Fruit fly (Drosophila melanogaster) whole organism, wandering third instar larva: Measurements from ENCODE around the gene Ag5r2.

Source experiments
- Abd-B ChIP-seq: fragments of >200 bp; optimal IDR thresholded peaks from 2 replicates; lab custom pipeline; 2017; ENCODE audit warnings: missing biosample characterization, missing genetic modification characterization
- CG32264 ChIP-seq: fragments of 200-800 bp; sonication (Bioruptor generic); optimal IDR thresholded peaks from 2 replicates; lab custom pipeline; 2016; ENCODE audit warnings: missing biosample characterization, missing genetic modification characterization
- CG9705 ChIP-seq: fragments of 200-800 bp; sonication (Bioruptor generic); optimal IDR thresholded peaks from 2 replicates; lab custom pipeline; 2018; ENCODE audit warnings: missing biosample characterization, mild to moderate bottlenecking, missing genetic modification characterization
- CrebA ChIP-seq: fragments of 200-800 bp; sonication (Bioruptor generic); optimal IDR thresholded peaks from 2 replicates; lab custom pipeline; 2016; ENCODE audit warnings: missing biosample characterization, mild to moderate bottlenecking, missing genetic modification characterization, borderline replicate concordance
- Dfd ChIP-seq: fragments of >200 bp; optimal IDR thresholded peaks from 2 replicates; lab custom pipeline; 2017; ENCODE audit warnings: missing biosample characterization, missing genetic modification characterization
- Dif ChIP-seq: fragments of 200-275, 200-300 bp; sonication (Bioruptor generic); optimal IDR thresholded peaks from 2 replicates; lab custom pipeline; 2018; ENCODE audit warnings: missing biosample characterization, missing genetic modification characterization; ENCODE audit not compliant: partially characterized antibody
- GATAd ChIP-seq: sonication (Bioruptor generic); optimal IDR thresholded peaks from 2 replicates; lab custom pipeline; 2016; ENCODE audit warnings: missing biosample characterization, missing genetic modification characterization
- HLH106 ChIP-seq: fragments of 200-800 bp; optimal IDR thresholded peaks from 3 replicates; lab custom pipeline; 2019; ENCODE audit warnings: missing biosample characterization, mild to moderate bottlenecking, missing genetic modification characterization, moderate library complexity
- Hnf4 ChIP-seq: fragments of 200-800 bp; sonication (Bioruptor generic); optimal IDR thresholded peaks from 2 replicates; lab custom pipeline; 2016; ENCODE audit warnings: missing biosample characterization, mild to moderate bottlenecking, missing genetic modification characterization
- Hr78 ChIP-seq: fragments of >200 bp; optimal IDR thresholded peaks from 2 replicates; lab custom pipeline; 2017; ENCODE audit warnings: missing biosample characterization, missing genetic modification characterization
- Hr83 ChIP-seq: fragments of 200-300 bp; sonication (Bioruptor generic); optimal IDR thresholded peaks from 2 replicates; lab custom pipeline; 2016; ENCODE audit warnings: missing biosample characterization, mild to moderate bottlenecking, missing genetic modification characterization, moderate library complexity; ENCODE audit not compliant: poor library complexity, severe bottlenecking
- Jra ChIP-seq: sonication (Bioruptor generic); optimal IDR thresholded peaks from 2 replicates; lab custom pipeline; 2016; ENCODE audit warnings: missing biosample characterization, missing genetic modification characterization
- Mio ChIP-seq: sonication (Bioruptor generic); optimal IDR thresholded peaks from 2 replicates; lab custom pipeline; 2016; ENCODE audit warnings: missing biosample characterization, missing genetic modification characterization
- Myc ChIP-seq: fragments of >200 bp; optimal IDR thresholded peaks from 2 replicates; lab custom pipeline; 2017
- N ChIP-seq: fragments of >200 bp; optimal IDR thresholded peaks from 2 replicates; lab custom pipeline; 2018; ENCODE audit warnings: missing biosample characterization, missing external identifiers, missing genetic modification characterization
- OdsH ChIP-seq: fragments of 200-800 bp; sonication (Bioruptor generic); optimal IDR thresholded peaks from 2 replicates; lab custom pipeline; 2016; ENCODE audit warnings: missing biosample characterization, mild to moderate bottlenecking, missing genetic modification characterization
- Rel ChIP-seq, 2 experiments: fragments of 200-800 bp; sonication (Bioruptor generic) in 1 of 2; optimal IDR thresholded peaks; 2 replicates in 1 of 2; 3 replicates in 1 of 2; lab custom pipeline; 2016 to 2019; ENCODE audit warnings: mild to moderate bottlenecking in 2 of 2, missing biosample characterization in 2 of 2, missing genetic modification characterization in 2 of 2, moderate library complexity in 1 of 2
- Sp1 ChIP-seq: fragments of 200-800 bp; sonication (Bioruptor generic); optimal IDR thresholded peaks from 3 replicates; lab custom pipeline; 2019; ENCODE audit warnings: missing biosample characterization, mild to moderate bottlenecking, missing genetic modification characterization, moderate library complexity
- Vsx2 ChIP-seq: fragments of 200-300, 225-300 bp; sonication (Bioruptor generic); optimal IDR thresholded peaks from 2 replicates; lab custom pipeline; 2018; ENCODE audit warnings: missing biosample characterization, missing genetic modification characterization; ENCODE audit not compliant: partially characterized antibody
- br ChIP-seq: fragments of 200-800 bp; sonication (Bioruptor generic); optimal IDR thresholded peaks from 2 replicates; lab custom pipeline; 2016; ENCODE audit warnings: missing biosample characterization, missing genetic modification characterization
- brk ChIP-seq: fragments of 200-800 bp; sonication (Bioruptor generic); optimal IDR thresholded peaks from 2 replicates; lab custom pipeline; 2016; ENCODE audit warnings: missing biosample characterization, mild to moderate bottlenecking, missing genetic modification characterization
- dl ChIP-seq, 2 experiments: fragments of 175-275, 200-275 bp in 1 of 2; fragments of 200-275 bp in 1 of 2; sonication (Bioruptor generic); optimal IDR thresholded peaks; lab custom pipeline; 2018; ENCODE audit warnings: mild to moderate bottlenecking in 2 of 2, missing biosample characterization in 2 of 2, missing genetic modification characterization in 2 of 2, moderate library complexity in 2 of 2; ENCODE audit not compliant: partially characterized antibody in 2 of 2, insufficient read depth in 1 of 2
- dmrt93B ChIP-seq: fragments of 200-800 bp; sonication (Bioruptor generic); optimal IDR thresholded peaks from 2 replicates; lab custom pipeline; 2018; ENCODE audit warnings: missing biosample characterization, mild to moderate bottlenecking, missing genetic modification characterization
- dsf ChIP-seq: sonication (Bioruptor generic); optimal IDR thresholded peaks from 2 replicates; lab custom pipeline; 2016; ENCODE audit warnings: missing biosample characterization, missing genetic modification characterization, borderline replicate concordance
- ey ChIP-seq: fragments of 200-800 bp; sonication (Bioruptor generic); optimal IDR thresholded peaks from 2 replicates; lab custom pipeline; 2016; ENCODE audit warnings: missing biosample characterization, missing genetic modification characterization
- foxo ChIP-seq, 2 experiments: fragments of 200-800 bp; sonication (Bioruptor generic); optimal IDR thresholded peaks; 2 replicates in 1 of 2; 3 replicates in 1 of 2; lab custom pipeline; 2016 to 2017; ENCODE audit warnings: missing biosample characterization in 2 of 2, missing genetic modification characterization in 2 of 2
- fru ChIP-seq: fragments of 200-800 bp; sonication (Bioruptor generic); optimal IDR thresholded peaks from 3 replicates; lab custom pipeline; 2016; ENCODE audit warnings: missing biosample characterization, mild to moderate bottlenecking, missing genetic modification characterization
- h ChIP-seq: fragments of 200-800 bp; sonication (Bioruptor generic); optimal IDR thresholded peaks from 3 replicates; lab custom pipeline; 2016; ENCODE audit warnings: missing biosample characterization, mild to moderate bottlenecking, missing genetic modification characterization
- jim ChIP-seq: fragments of 175-275, 200-325 bp; sonication (Bioruptor generic); optimal IDR thresholded peaks from 2 replicates; lab custom pipeline; 2016; ENCODE audit warnings: missing biosample characterization, mild to moderate bottlenecking, missing genetic modification characterization
- lola ChIP-seq: fragments of >200 bp; optimal IDR thresholded peaks from 2 replicates; lab custom pipeline; 2017; ENCODE audit warnings: missing biosample characterization, missing genetic modification characterization
- pan ChIP-seq: fragments of >200 bp; optimal IDR thresholded peaks from 2 replicates; lab custom pipeline; 2017
- psq ChIP-seq: fragments of 200-800 bp; sonication (Bioruptor generic); optimal IDR thresholded peaks from 3 replicates; lab custom pipeline; 2017; ENCODE audit warnings: missing biosample characterization, mild to moderate bottlenecking, missing genetic modification characterization, moderate library complexity
- rgr ChIP-seq: fragments of 200-800 bp; sonication (Bioruptor generic); optimal IDR thresholded peaks from 3 replicates; lab custom pipeline; 2016; ENCODE audit warnings: missing biosample characterization, mild to moderate bottlenecking, missing genetic modification characterization
- sage ChIP-seq: fragments of 200-800 bp; sonication (Bioruptor generic); optimal IDR thresholded peaks from 2 replicates; lab custom pipeline; 2016; ENCODE audit warnings: missing biosample characterization, mild to moderate bottlenecking, missing genetic modification characterization
- sv ChIP-seq: fragments of 200-800 bp; sonication (Bioruptor generic); optimal IDR thresholded peaks from 3 replicates; lab custom pipeline; 2016; ENCODE audit warnings: missing biosample characterization, missing genetic modification characterization
- tai ChIP-seq: sonication (Bioruptor generic); optimal IDR thresholded peaks from 2 replicates; lab custom pipeline; 2016; ENCODE audit warnings: missing biosample characterization, missing genetic modification characterization
- usp ChIP-seq: fragments of >200 bp; optimal IDR thresholded peaks from 2 replicates; lab custom pipeline; 2017; ENCODE audit warnings: missing biosample characterization, missing genetic modification characterization
- woc ChIP-seq: sonication (Bioruptor generic); optimal IDR thresholded peaks from 2 replicates; lab custom pipeline; 2016; ENCODE audit warnings: missing biosample characterization, mild to moderate bottlenecking, missing genetic modification characterization

Ag5r2 gene

DNA sequence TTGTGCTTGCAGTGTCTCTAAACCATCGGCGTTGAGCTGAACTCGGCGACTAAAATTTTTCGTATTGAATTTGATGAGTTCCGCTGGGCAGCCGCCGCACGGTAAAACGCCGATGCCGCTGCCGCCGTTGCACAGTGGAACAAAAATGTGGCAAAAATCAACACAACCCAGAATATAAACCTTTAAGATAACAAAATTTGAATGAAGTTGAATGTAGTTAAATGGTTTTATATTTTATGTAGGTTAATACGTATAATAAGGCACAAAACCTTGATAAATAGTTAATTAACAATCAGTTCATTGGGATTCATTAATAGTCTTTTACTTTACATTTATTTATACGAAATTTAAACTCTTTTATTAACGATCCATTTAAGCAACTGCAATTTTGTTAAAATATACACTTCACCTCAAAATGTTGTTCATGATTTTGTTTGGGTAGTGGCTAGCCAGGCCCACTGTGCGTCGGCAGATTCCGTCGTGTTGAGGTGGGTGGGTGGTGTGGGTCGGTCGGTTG is 18.1 kb downstream of the Ag5r2 start, which contains the start of gene CG15890:
Gene CG15890 (minus strand): TSS at position 51 of the 517 bp plus-strand sequence.
- TF ChIP-seq Hr83 (no peak), fru (peak; percentile 6), h (GFP tag; lab: Kevin White, UChicago) (peak; percentile 5), HLH106 (tag; lab: Kevin White, UChicago) (peak; percentile 21), sv (GFP tag; lab: Kevin White, UChicago) (peak; percentile 20), jim (GFP tag; lab: Kevin White, UChicago) (no peak)
- TF ChIP-seq, all 38 proteins: peak for 4

- TF ChIP-seq jim (GFP tag; lab: Kevin White, UChicago) (no peak), Jra (no peak), tai (GFP tag; lab: Kevin White, UChicago) (no peak), Dfd (GFP tag; lab: Kevin White, UChicago) (peak; percentile 75)
Observed at dm6 chrX:14765024-14765423, 18.8 kb downstream of the Ag5r2 start.

DNA sequence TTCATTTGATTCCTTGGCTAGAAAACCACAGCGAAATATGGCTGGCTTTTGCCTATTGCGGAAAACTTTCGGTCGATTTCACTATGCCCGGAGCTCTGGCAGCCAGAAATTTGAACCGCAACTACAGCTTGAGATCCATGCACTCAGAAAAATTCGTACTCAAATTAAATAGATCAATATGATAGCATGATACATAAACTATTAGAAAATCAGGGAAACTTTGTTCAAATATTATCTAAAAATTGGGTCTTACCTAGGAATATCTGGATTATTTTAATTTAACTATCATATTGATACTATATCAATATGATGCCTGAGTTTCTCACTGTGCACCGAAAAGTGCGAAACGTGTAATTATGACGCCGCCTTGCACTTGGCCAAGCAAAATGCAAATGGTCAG is 32.7 kb downstream of the Ag5r2 start:
- no peak for TF ChIP-seq CG9705 (GFP tag; lab: Kevin White, UChicago)
- TF ChIP-seq Jra = no peak
- no peak for TF ChIP-seq CrebA (GFP tag; lab: Kevin White, UChicago)
- TF ChIP-seq HLH106 (tag; lab: Kevin White, UChicago) = peak; percentile 15
- TF ChIP-seq h (GFP tag; lab: Kevin White, UChicago) = peak; percentile 18

- TF ChIP-seq OdsH (peak; percentile 59), Jra (no peak), h (GFP tag; lab: Kevin White, UChicago) (peak; percentile 71), Mio (GFP tag; lab: Kevin White, UChicago) (no peak), Rel (GFP tag; optimal IDR thresholded peaks at IDR 0.05; lab: Kevin White, UChicago) (no peak), Rel (tag; optimal IDR thresholded peaks at IDR 0.05; lab: Kevin White, UChicago) (no peak), sv (GFP tag; lab: Kevin White, UChicago) (no peak), Sp1 (GFP tag; lab: Kevin White, UChicago) (peak; percentile 63), fru (peak; percentile 82), dsf (no peak), pan (no peak), Hr83 (no peak), foxo (GFP tag; optimal IDR thresholded peaks at IDR 0.05; lab: Kevin White, UChicago) (peak in 1 of 2 experiments; percentile 80), rgr (GFP tag; lab: Kevin White, UChicago) (peak; percentile 63), GATAd (GFP tag; lab: Kevin White, UChicago) (no peak), sage (no peak), dmrt93B (GFP tag; lab: Kevin White, UChicago) (peak; percentile 43), Abd-B (GFP tag; lab: Kevin White, UChicago) (no peak), ey (GFP tag; lab: Kevin White, UChicago) (peak; percentile 79), Dif (GFP tag; lab: Kevin White, UChicago) (no peak), HLH106 (tag; lab: Kevin White, UChicago) (peak; percentile 79), Hnf4 (GFP tag; lab: Kevin White, UChicago) (peak; percentile 22), brk (no peak), usp (no peak), Vsx2 (GFP tag; lab: Kevin White, UChicago) (no peak), Dfd (GFP tag; lab: Kevin White, UChicago) (no peak), lola (no peak), woc (peak; percentile 73), CG32264 (GFP tag; lab: Kevin White, UChicago) (no peak), N (GFP tag; lab: Kevin White, UChicago) (no peak), Hr78 (no peak), jim (GFP tag; lab: Kevin White, UChicago) (no peak), dl (GFP tag; optimal IDR thresholded peaks at IDR 0.05; lab: Kevin White, UChicago; ENCODE audit: insufficient read depth in 1 of 2, partially characterized antibody in 2 of 2) (no peak), br (GFP tag; lab: Kevin White, UChicago) (peak; percentile 69), tai (GFP tag; lab: Kevin White, UChicago) (no peak), CG9705 (GFP tag; lab: Kevin White, UChicago) (peak; percentile 55), Myc (lab: Kevin White, UChicago) (no peak), CrebA (GFP tag; lab: Kevin White, UChicago) (no peak), psq (GFP tag; lab: Kevin White, UChicago) (peak; percentile 64)
Observed at dm6 chrX:14750448-14750847, 33.4 kb downstream of the Ag5r2 start.
